Worm (Caenorhabditis elegans) whole organism, L4/young adult: Measurements from ENCODE around the gene Y70C5A.2.

Source experiments
- W03F9.2 ChIP-seq: fragments of 150-350 bp; optimal IDR thresholded peaks from 2 replicates; lab custom pipeline; 2014; ENCODE audit warnings: missing biosample characterization, missing genetic modification characterization
- dao-5 ChIP-seq: sonication (generic microtip); optimal IDR thresholded peaks from 2 replicates; lab custom pipeline; 2016; ENCODE audit warnings: missing genotype, missing genetic modification characterization, moderate library complexity, missing compliant biosample characterization
- him-1 ChIP-seq: sonication (generic microtip); optimal IDR thresholded peaks from 2 replicates; lab custom pipeline; 2016; ENCODE audit warnings: missing genotype, missing genetic modification reagents, missing genetic modification characterization, missing compliant biosample characterization

Y70C5A.2 gene

ce11 chrV:16638204-16638603, 15.2 kb upstream of the Y70C5A.2 start, which contains the start of gene srw-76:
Gene srw-76 (minus strand): TSS chrV:16638304.
- no peak for TF ChIP-seq him-1 (tag; lab: Kevin White, UChicago)
- TF ChIP-seq W03F9.2 (tag; lab: Kevin White, UChicago): no peak
- no peak for TF ChIP-seq dao-5 (tag; lab: Kevin White, UChicago)

- TF ChIP-seq dao-5 (tag; lab: Kevin White, UChicago) (no peak), him-1 (tag; lab: Kevin White, UChicago) (no peak), W03F9.2 (tag; lab: Kevin White, UChicago) (no peak)
Observed at ce11 chrV:16635911-16636310, 12.9 kb upstream of the Y70C5A.2 start, which contains the start of gene mltn-11. Gene mltn-11 (plus strand): TSS chrV:16636186.

ce11 chrV:16629600-16629999, 6.6 kb upstream of the Y70C5A.2 start, which contains the start of gene srd-21:
Gene srd-21 (plus strand): TSS chrV:16629900.
- TF ChIP-seq him-1 (tag; lab: Kevin White, UChicago): no peak
- no peak for TF ChIP-seq dao-5 (tag; lab: Kevin White, UChicago)
- TF ChIP-seq W03F9.2 (tag; lab: Kevin White, UChicago): no peak

- no peak for TF ChIP-seq dao-5 (tag; lab: Kevin White, UChicago)
- no peak for TF ChIP-seq him-1 (tag; lab: Kevin White, UChicago)
- no peak for TF ChIP-seq W03F9.2 (tag; lab: Kevin White, UChicago)
Observed at ce11 chrV:16628991-16629390, 6.0 kb upstream of the Y70C5A.2 start, which contains the start of gene W06G6.2. Gene W06G6.2 (plus strand): TSS chrV:16629291.

ce11 chrV:16627962-16628361, 5.0 kb upstream of the Y70C5A.2 start, which contains the start of gene oac-53:
Gene oac-53 (minus strand): TSS chrV:16627970.
- TF ChIP-seq W03F9.2 (tag; lab: Kevin White, UChicago): no peak

- TF ChIP-seq him-1 (tag; lab: Kevin White, UChicago) (no peak), dao-5 (tag; lab: Kevin White, UChicago) (no peak), W03F9.2 (tag; lab: Kevin White, UChicago) (no peak)
Observed at ce11 chrV:16621894-16622293, 1.1 kb downstream of the Y70C5A.2 start.

- no peak for TF ChIP-seq him-1 (tag; lab: Kevin White, UChicago)
- TF ChIP-seq W03F9.2 (tag; lab: Kevin White, UChicago): no peak
- TF ChIP-seq dao-5 (tag; lab: Kevin White, UChicago): no peak
Observed at ce11 chrV:16620874-16621273, 2.1 kb downstream of the Y70C5A.2 start, which contains the start of gene Y70C5A.3. Gene Y70C5A.3 (minus strand): TSS chrV:16620923.

ce11 chrV:16617462-16617861, 5.5 kb downstream of the Y70C5A.2 start, which contains the start of gene Y70C5A.4:
Gene Y70C5A.4 (plus strand): TSS chrV:16617762.
- no peak for TF ChIP-seq W03F9.2 (tag; lab: Kevin White, UChicago)
- TF ChIP-seq dao-5 (tag; lab: Kevin White, UChicago): no peak
- no peak for TF ChIP-seq him-1 (tag; lab: Kevin White, UChicago)

- TF ChIP-seq W03F9.2 (tag; lab: Kevin White, UChicago) (no peak), dao-5 (tag; lab: Kevin White, UChicago) (no peak), him-1 (tag; lab: Kevin White, UChicago) (no peak)
Observed at ce11 chrV:16610791-16611385, 12.1 kb downstream of the Y70C5A.2 start, which contains the start of gene srw-54. Gene srw-54 (plus strand): TSS chrV:16611335.

- TF ChIP-seq W03F9.2 (tag; lab: Kevin White, UChicago) (no peak), dao-5 (tag; lab: Kevin White, UChicago) (no peak), him-1 (tag; lab: Kevin White, UChicago) (no peak)
Observed at ce11 chrV:16610094-16610493, 12.9 kb downstream of the Y70C5A.2 start.

ce11 chrV:16608478-16608877, 14.5 kb downstream of the Y70C5A.2 start:
- no peak for TF ChIP-seq dao-5 (tag; lab: Kevin White, UChicago)
- no peak for TF ChIP-seq W03F9.2 (tag; lab: Kevin White, UChicago)
- no peak for TF ChIP-seq him-1 (tag; lab: Kevin White, UChicago)

- TF ChIP-seq him-1 (tag; lab: Kevin White, UChicago) (no peak), dao-5 (tag; lab: Kevin White, UChicago) (no peak), W03F9.2 (tag; lab: Kevin White, UChicago) (no peak)
Observed at ce11 chrV:16606313-16606712, 16.7 kb downstream of the Y70C5A.2 start, which contains the start of gene Y32B12C.1. Gene Y32B12C.1 (plus strand): TSS chrV:16606613.

ce11 chrV:16605463-16605862, 17.5 kb downstream of the Y70C5A.2 start:
- TF ChIP-seq dao-5 (tag; lab: Kevin White, UChicago): no peak

ce11 chrV:16604301-16604700, 18.7 kb downstream of the Y70C5A.2 start:
- TF ChIP-seq dao-5 (tag; lab: Kevin White, UChicago) (no peak), him-1 (tag; lab: Kevin White, UChicago) (no peak), W03F9.2 (tag; lab: Kevin White, UChicago) (no peak)
